Fruit fly (Drosophila melanogaster) whole organism, embryonic: ENCODE measurements around the gene CG34288.

ENCODE experiments used
- B-H2 ChIP-seq: fragments of 200-800 bp; sonication (Bioruptor generic); optimal IDR thresholded peaks from 2 replicates; lab custom pipeline; 2018; ENCODE audit warnings: missing biosample characterization, mild to moderate bottlenecking, missing genetic modification characterization
- Blimp-1 ChIP-seq: fragments of 200-800 bp; sonication (Bioruptor generic); optimal IDR thresholded peaks from 3 replicates; lab custom pipeline; 2018; ENCODE audit warnings: missing biosample characterization, missing genetic modification characterization, mild to moderate bottlenecking, moderate library complexity, missing genetic modification reagents
- CG7928 ChIP-seq: fragments of 200-800 bp; sonication (Bioruptor generic); optimal IDR thresholded peaks from 2 replicates; lab custom pipeline; 2017; ENCODE audit warnings: missing biosample characterization, mild to moderate bottlenecking, missing genetic modification characterization
- CG9932 ChIP-seq: fragments of 200-800 bp; sonication (Bioruptor generic); IDR thresholded peaks from 2 replicates; pipeline ENCODE4 v1.3.6; 2022; ENCODE audit warnings: missing biosample characterization, missing genetic modification characterization
- Eip74EF ChIP-seq, 2 experiments: fragments of 200-800 bp in 1 of 2; fragments of >200 bp in 1 of 2; sonication (Bioruptor generic) in 1 of 2; optimal IDR thresholded peaks; 2 replicates each; lab custom pipeline; 2017 to 2019; ENCODE audit warnings: missing biosample characterization in 2 of 2, missing genetic modification characterization in 2 of 2, mild to moderate bottlenecking in 1 of 2, moderate library complexity in 1 of 2
- Max ChIP-seq: fragments of 200-800 bp; sonication (Bioruptor generic); optimal IDR thresholded peaks from 2 replicates; lab custom pipeline; 2016; ENCODE audit warnings: missing biosample characterization, mild to moderate bottlenecking, missing genetic modification characterization
- Ravus ChIP-seq: fragments of 200-800 bp; sonication (Bioruptor generic); IDR thresholded peaks from 2 replicates; pipeline ENCODE4 v1.3.6; 2022; ENCODE audit warnings: missing biosample characterization, missing genetic modification characterization
- Sox100B ChIP-seq: fragments of 200-800 bp; sonication (Bioruptor generic); optimal IDR thresholded peaks from 3 replicates; lab custom pipeline; 2018; ENCODE audit warnings: missing biosample characterization, mild to moderate bottlenecking, missing genetic modification characterization
- al ChIP-seq: fragments of 200-800 bp; sonication (Bioruptor generic); IDR thresholded peaks from 2 replicates; pipeline ENCODE4 v1.3.6; 2022; ENCODE audit warnings: missing biosample characterization, missing genetic modification characterization
- ci ChIP-seq: fragments of 200-800 bp; sonication (Bioruptor generic); IDR thresholded peaks from 3 replicates; pipeline ENCODE4 v1.3.6; 2022; ENCODE audit warnings: missing biosample characterization, missing genetic modification characterization
- nmo ChIP-seq: fragments of 200-800 bp; sonication (Bioruptor generic); optimal IDR thresholded peaks from 2 replicates; lab custom pipeline; 2018; ENCODE audit warnings: missing biosample characterization, mild to moderate bottlenecking, missing genetic modification characterization, moderate library complexity
- psq ChIP-seq: fragments of 200-800 bp; sonication (Bioruptor generic); optimal IDR thresholded peaks from 2 replicates; lab custom pipeline; 2017; ENCODE audit warnings: missing biosample characterization, missing genetic modification characterization

DNA sequence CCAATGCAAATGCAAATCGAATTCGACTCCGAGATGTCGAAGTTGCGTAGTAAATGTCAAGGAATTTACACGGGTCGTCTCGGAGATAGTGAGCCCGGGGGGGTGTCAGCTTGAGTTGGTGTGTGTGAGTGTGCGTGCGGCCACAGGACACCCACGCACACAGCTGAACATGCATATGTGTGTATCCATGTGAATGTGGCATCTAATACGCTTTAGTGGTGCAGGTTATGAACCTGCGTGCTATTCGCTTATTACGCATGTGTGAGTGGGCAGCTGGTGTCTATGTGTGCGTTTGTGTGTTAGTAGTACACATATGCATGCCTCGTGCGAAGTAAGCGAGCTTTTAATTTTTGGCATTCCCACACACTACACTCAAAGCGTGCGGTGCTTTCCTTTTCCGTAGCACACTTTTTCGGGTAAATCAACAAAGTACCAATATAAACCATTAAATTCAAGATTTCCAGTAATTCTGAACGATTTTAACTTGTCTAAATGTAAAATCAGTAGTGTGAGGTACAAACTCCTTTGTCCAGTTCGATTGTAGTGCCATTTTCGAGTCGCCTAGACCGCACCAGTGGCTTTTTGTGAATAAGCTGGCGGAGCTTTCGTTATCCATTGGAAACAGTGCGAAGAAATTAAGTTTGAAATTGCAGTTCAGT lies 21.9 kb upstream of the CG34288 start:
- peak; percentile 41 for TF ChIP-seq CG7928
- peak; percentile 76 for TF ChIP-seq al
- peak; percentile 81 for TF ChIP-seq CG9932 (GFP tag; lab: Robert Waterston, UW)
- TF ChIP-seq Blimp-1 (GFP tag; lab: Kevin White, UChicago), result peak; percentile 75
- TF ChIP-seq psq (GFP tag; lab: Kevin White, UChicago), result no peak
- no peak for TF ChIP-seq Eip74EF (GFP tag; optimal IDR thresholded peaks at IDR 0.05; lab: Kevin White, UChicago)
- TF ChIP-seq Ravus (GFP tag; lab: Robert Waterston, UW), result peak; percentile 62
- peak; percentile 93 for TF ChIP-seq nmo (GFP tag; lab: Kevin White, UChicago)
- TF ChIP-seq B-H2, result peak; percentile 84
- TF ChIP-seq Max (GFP tag; lab: Kevin White, UChicago), result peak; percentile 81
- TF ChIP-seq ci (GFP tag; lab: Robert Waterston, UW), result peak; percentile 87
- peak; percentile 84 for TF ChIP-seq Sox100B (GFP tag; lab: Kevin White, UChicago)
